Fruit fly (Drosophila melanogaster): ENCODE measurements around the gene CG6931.

- TF ChIP-seq CG12768 (GFP tag; optimal IDR thresholded peaks at IDR 0.05) (no peak), CG14711 (tag; optimal IDR thresholded peaks at IDR 0.05) (no peak), cic (GFP tag; optimal IDR thresholded peaks at IDR 0.05) (no peak), toe (GFP tag; optimal IDR thresholded peaks at IDR 0.05) (no peak), pad (GFP tag; optimal IDR thresholded peaks at IDR 0.05) (no peak), Hr96 (GFP tag; optimal IDR thresholded peaks at IDR 0.05) (no peak), kay (GFP tag; ENCODE audit: borderline replicate concordance) (no peak), CG7045 (GFP tag; optimal IDR thresholded peaks at IDR 0.05) (no peak), CG33017 (tag; optimal IDR thresholded peaks at IDR 0.05) (no peak), tj (GFP tag; optimal IDR thresholded peaks at IDR 0.05) (no peak), CG1620 (GFP tag; optimal IDR thresholded peaks at IDR 0.05) (no peak), Mnt (GFP tag; optimal IDR thresholded peaks at IDR 0.05) (no peak), cnc (optimal IDR thresholded peaks at IDR 0.05) (no peak)
Observed at dm6 chr3L:12037449-12038163, 47.1 kb downstream of the CG6931 start.
